Worm (Caenorhabditis elegans): ENCODE measurements around the gene tag-77.

Gene tag-77

DNA sequence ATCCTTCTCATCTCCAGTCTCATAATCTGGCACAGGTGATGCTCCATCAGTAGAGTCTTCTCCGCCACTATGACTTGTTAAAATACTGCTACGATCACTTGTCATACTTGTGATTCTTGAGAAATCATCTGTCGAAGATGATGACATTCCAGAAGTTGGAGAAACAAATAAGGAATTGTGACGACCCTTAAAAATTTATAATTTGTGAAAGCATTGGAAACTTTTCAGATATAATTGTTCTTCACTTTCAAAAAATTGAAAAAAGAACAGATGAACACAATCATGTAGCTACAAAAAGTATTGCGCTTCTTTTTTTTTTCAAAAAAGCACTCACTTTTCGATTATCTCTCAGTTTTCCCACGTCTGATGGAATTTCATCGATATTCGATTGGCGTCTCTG is 4.3 kb downstream of the tag-77 start:
- TF ChIP-seq tbx-37 (GFP tag; conservative IDR thresholded peaks at IDR 0.05) (no peak), F13C5.2 (tag; optimal IDR thresholded peaks at IDR 0.05) (no peak), tra-4 (tag; optimal IDR thresholded peaks at IDR 0.05) (no peak), aly-1 (tag; optimal IDR thresholded peaks at IDR 0.05) (no peak), scrt-1 (GFP tag; IDR thresholded peaks at IDR 0.05) (no peak), ets-7 (tag; optimal IDR thresholded peaks at IDR 0.05) (no peak), flt-1 (GFP tag; IDR thresholded peaks at IDR 0.05) (no peak)

DNA sequence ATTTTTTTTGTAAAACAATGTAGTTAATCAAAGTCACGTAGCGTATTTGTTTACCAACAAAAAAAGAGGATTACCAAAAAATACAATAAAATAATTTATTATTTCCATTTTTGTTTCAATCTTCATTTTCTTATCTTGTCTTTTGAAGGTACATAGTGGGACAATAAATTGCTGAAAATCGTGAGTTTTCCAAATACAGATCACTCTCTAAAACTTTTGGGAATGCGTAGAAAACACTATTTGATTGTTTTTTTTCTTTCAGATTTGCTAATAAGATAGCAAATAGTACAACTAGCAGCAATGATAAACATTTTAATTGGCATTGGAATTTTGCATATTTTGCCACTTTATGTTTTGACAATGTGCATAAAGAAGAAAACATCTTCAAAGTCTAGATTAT is 9.0 kb downstream of the tag-77 start, which contains the start of gene C28C12.1:
Gene C28C12.1, plus strand, starts transcription at position 301 of the 400 bp plus-strand sequence.
- TF ChIP-seq ama-1 (optimal IDR thresholded peaks at IDR 0.05), result no peak
- TF ChIP-seq aly-1 (tag; optimal IDR thresholded peaks at IDR 0.05), result no peak
- TF ChIP-seq ceh-36 (tag; optimal IDR thresholded peaks at IDR 0.05), result no peak
- no peak for TF ChIP-seq tbx-37 (GFP tag; conservative IDR thresholded peaks at IDR 0.05)
- TF ChIP-seq tbx-11 (GFP tag; IDR thresholded peaks at IDR 0.05), result no peak
- TF ChIP-seq F13C5.2 (tag; optimal IDR thresholded peaks at IDR 0.05), result no peak
- TF ChIP-seq flt-1 (GFP tag; IDR thresholded peaks at IDR 0.05), result no peak
- TF ChIP-seq ets-7 (tag; optimal IDR thresholded peaks at IDR 0.05), result no peak
- TF ChIP-seq ceh-13 (GFP tag; optimal IDR thresholded peaks at IDR 0.05), result no peak

- no peak for TF ChIP-seq tbx-37 (GFP tag; conservative IDR thresholded peaks at IDR 0.05)
- no peak for TF ChIP-seq ceh-13 (GFP tag; optimal IDR thresholded peaks at IDR 0.05)
- TF ChIP-seq scrt-1 (GFP tag; IDR thresholded peaks at IDR 0.05), result no peak
Observed at ce11 chrIV:8499956-8500355, 10.4 kb downstream of the tag-77 start.

ce11 chrIV:8498773-8499360 is 11.5 kb downstream of the tag-77 start, which contains the start of the genes acdh-13 and mesp-1:
acdh-13 (minus strand) TSS chrIV:8498823.
mesp-1 (plus strand) TSS chrIV:8499310.
- no peak for TF ChIP-seq ama-1 (optimal IDR thresholded peaks at IDR 0.05)
- TF ChIP-seq tbx-37 (GFP tag; conservative IDR thresholded peaks at IDR 0.05), result peak; percentile 54; the same call in 1 of the 2 replicates

- TF ChIP-seq ets-7 (tag; optimal IDR thresholded peaks at IDR 0.05), result no peak
- no peak for TF ChIP-seq hmg-4 (GFP tag; optimal IDR thresholded peaks at IDR 0.05)
- TF ChIP-seq ceh-36 (tag; optimal IDR thresholded peaks at IDR 0.05), result no peak
- TF ChIP-seq ceh-13 (GFP tag; optimal IDR thresholded peaks at IDR 0.05), result no peak
- TF ChIP-seq hmbx-1 (tag; optimal IDR thresholded peaks at IDR 0.05), result no peak
- no peak for TF ChIP-seq scrt-1 (GFP tag; IDR thresholded peaks at IDR 0.05)
- TF ChIP-seq tbx-37 (GFP tag; conservative IDR thresholded peaks at IDR 0.05), result no peak
- TF ChIP-seq tbx-11 (GFP tag; IDR thresholded peaks at IDR 0.05), result no peak
- no peak for TF ChIP-seq aly-1 (tag; optimal IDR thresholded peaks at IDR 0.05)
- TF ChIP-seq F13C5.2 (tag; optimal IDR thresholded peaks at IDR 0.05), result no peak
- TF ChIP-seq sea-1 (GFP tag; conservative IDR thresholded peaks at IDR 0.05), result no peak
- TF ChIP-seq flt-1 (GFP tag; IDR thresholded peaks at IDR 0.05), result no peak
- no peak for TF ChIP-seq B0310.2 (tag; optimal IDR thresholded peaks at IDR 0.05)
- no peak for TF ChIP-seq hnd-1 (tag; optimal IDR thresholded peaks at IDR 0.05)
- TF ChIP-seq tra-4 (tag; optimal IDR thresholded peaks at IDR 0.05), result no peak
- TF ChIP-seq ama-1 (optimal IDR thresholded peaks at IDR 0.05), result no peak
- TF ChIP-seq pes-1 (GFP tag; IDR thresholded peaks at IDR 0.05), result no peak
Observed at ce11 chrIV:8496263-8496662, 14.1 kb downstream of the tag-77 start, which contains the start of gene C28C12.12. C28C12.12 (minus strand) TSS chrIV:8496363.

- no peak for TF ChIP-seq B0310.2 (tag; optimal IDR thresholded peaks at IDR 0.05)
- no peak for TF ChIP-seq hmg-4 (GFP tag; optimal IDR thresholded peaks at IDR 0.05)
- no peak for TF ChIP-seq hnd-1 (tag; optimal IDR thresholded peaks at IDR 0.05)
- TF ChIP-seq tra-4 (tag; optimal IDR thresholded peaks at IDR 0.05), result no peak
- TF ChIP-seq scrt-1 (GFP tag; IDR thresholded peaks at IDR 0.05), result no peak
- no peak for TF ChIP-seq ceh-36 (tag; optimal IDR thresholded peaks at IDR 0.05)
- TF ChIP-seq ceh-13 (GFP tag; optimal IDR thresholded peaks at IDR 0.05), result no peak
- no peak for TF ChIP-seq tbx-11 (GFP tag; IDR thresholded peaks at IDR 0.05)
- no peak for TF ChIP-seq hmbx-1 (tag; optimal IDR thresholded peaks at IDR 0.05)
- no peak for TF ChIP-seq F13C5.2 (tag; optimal IDR thresholded peaks at IDR 0.05)
- TF ChIP-seq tbx-37 (GFP tag; conservative IDR thresholded peaks at IDR 0.05), result no peak
- no peak for TF ChIP-seq flt-1 (GFP tag; IDR thresholded peaks at IDR 0.05)
- no peak for TF ChIP-seq pes-1 (GFP tag; IDR thresholded peaks at IDR 0.05)
- TF ChIP-seq sea-1 (GFP tag; conservative IDR thresholded peaks at IDR 0.05), result no peak
- no peak for TF ChIP-seq aly-1 (tag; optimal IDR thresholded peaks at IDR 0.05)
- no peak for TF ChIP-seq ama-1 (optimal IDR thresholded peaks at IDR 0.05)
- no peak for TF ChIP-seq ets-7 (tag; optimal IDR thresholded peaks at IDR 0.05)
Observed at ce11 chrIV:8492242-8492641, 18.1 kb downstream of the tag-77 start, which contains the start of gene sru-7. sru-7 (plus strand) TSS chrIV:8492542.

DNA sequence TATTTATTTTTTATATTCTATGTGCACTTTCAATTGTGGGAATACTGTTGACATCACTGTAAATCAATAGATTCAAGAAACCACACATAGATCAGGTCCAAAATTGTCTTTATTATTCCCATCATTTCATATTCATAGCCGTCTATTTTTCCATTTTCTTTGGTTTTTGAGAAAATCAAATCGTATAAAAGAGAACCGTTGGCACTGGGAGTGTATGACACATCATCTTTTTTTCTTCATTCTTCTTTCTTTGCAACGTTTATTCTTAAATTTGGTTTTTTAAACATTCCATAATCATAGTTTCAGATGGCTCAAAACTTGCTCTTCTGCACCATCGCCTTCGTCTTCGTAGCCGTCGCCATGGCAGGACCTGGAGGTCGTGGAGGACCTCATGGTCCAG is 20.4 kb downstream of the tag-77 start, which contains the start of gene srlf-2:
Gene srlf-2, plus strand, starts transcription at position 301 of the 400 bp plus-strand sequence.
- TF ChIP-seq ceh-13 (GFP tag; optimal IDR thresholded peaks at IDR 0.05) (no peak), tra-4 (tag; optimal IDR thresholded peaks at IDR 0.05) (no peak), ceh-36 (tag; optimal IDR thresholded peaks at IDR 0.05) (no peak), ets-7 (tag; optimal IDR thresholded peaks at IDR 0.05) (no peak), F13C5.2 (tag; optimal IDR thresholded peaks at IDR 0.05) (no peak), hmg-4 (GFP tag; optimal IDR thresholded peaks at IDR 0.05) (no peak), ama-1 (optimal IDR thresholded peaks at IDR 0.05) (no peak), aly-1 (tag; optimal IDR thresholded peaks at IDR 0.05) (no peak), tbx-11 (GFP tag; IDR thresholded peaks at IDR 0.05) (no peak), flt-1 (GFP tag; IDR thresholded peaks at IDR 0.05) (no peak), hnd-1 (tag; optimal IDR thresholded peaks at IDR 0.05) (no peak), hmbx-1 (tag; optimal IDR thresholded peaks at IDR 0.05) (no peak), pes-1 (GFP tag; IDR thresholded peaks at IDR 0.05) (no peak), scrt-1 (GFP tag; IDR thresholded peaks at IDR 0.05) (no peak), tbx-37 (GFP tag; conservative IDR thresholded peaks at IDR 0.05) (no peak), sea-1 (GFP tag; conservative IDR thresholded peaks at IDR 0.05) (no peak), B0310.2 (tag; optimal IDR thresholded peaks at IDR 0.05) (no peak)

ce11 chrIV:8488043-8488442 is 22.3 kb downstream of the tag-77 start:
- TF ChIP-seq tra-4 (tag; optimal IDR thresholded peaks at IDR 0.05) (no peak), hmg-4 (GFP tag; optimal IDR thresholded peaks at IDR 0.05) (no peak), tbx-37 (GFP tag; conservative IDR thresholded peaks at IDR 0.05) (no peak), hmbx-1 (tag; optimal IDR thresholded peaks at IDR 0.05) (no peak), scrt-1 (GFP tag; IDR thresholded peaks at IDR 0.05) (no peak), pes-1 (GFP tag; IDR thresholded peaks at IDR 0.05) (no peak), tbx-11 (GFP tag; IDR thresholded peaks at IDR 0.05) (no peak), ets-7 (tag; optimal IDR thresholded peaks at IDR 0.05) (no peak), hnd-1 (tag; optimal IDR thresholded peaks at IDR 0.05) (no peak)

Measured in whole organism, early embryonic.